Fruit fly (Drosophila melanogaster) whole organism, wandering third instar larva: Measurements from ENCODE around the gene Set8.

Experiments used
- Abd-B ChIP-seq: fragments of >200 bp; optimal IDR thresholded peaks from 2 replicates; lab custom pipeline; 2017; ENCODE audit warnings: missing biosample characterization, missing genetic modification characterization
- CG9705 ChIP-seq: fragments of 200-800 bp; sonication (Bioruptor generic); optimal IDR thresholded peaks from 2 replicates; lab custom pipeline; 2018; ENCODE audit warnings: missing biosample characterization, mild to moderate bottlenecking, missing genetic modification characterization
- CrebA ChIP-seq: fragments of 200-800 bp; sonication (Bioruptor generic); optimal IDR thresholded peaks from 2 replicates; lab custom pipeline; 2016; ENCODE audit warnings: missing biosample characterization, mild to moderate bottlenecking, missing genetic modification characterization, borderline replicate concordance
- Dfd ChIP-seq: fragments of >200 bp; optimal IDR thresholded peaks from 2 replicates; lab custom pipeline; 2017; ENCODE audit warnings: missing biosample characterization, missing genetic modification characterization
- Dif ChIP-seq: fragments of 200-275, 200-300 bp; sonication (Bioruptor generic); optimal IDR thresholded peaks from 2 replicates; lab custom pipeline; 2018; ENCODE audit warnings: missing biosample characterization, missing genetic modification characterization; ENCODE audit not compliant: partially characterized antibody
- GATAd ChIP-seq: sonication (Bioruptor generic); optimal IDR thresholded peaks from 2 replicates; lab custom pipeline; 2016; ENCODE audit warnings: missing biosample characterization, missing genetic modification characterization
- HLH106 ChIP-seq: fragments of 200-800 bp; optimal IDR thresholded peaks from 3 replicates; lab custom pipeline; 2019; ENCODE audit warnings: missing biosample characterization, mild to moderate bottlenecking, missing genetic modification characterization, moderate library complexity
- Hnf4 ChIP-seq: fragments of 200-800 bp; sonication (Bioruptor generic); optimal IDR thresholded peaks from 2 replicates; lab custom pipeline; 2016; ENCODE audit warnings: missing biosample characterization, mild to moderate bottlenecking, missing genetic modification characterization
- Hr78 ChIP-seq: fragments of >200 bp; optimal IDR thresholded peaks from 2 replicates; lab custom pipeline; 2017; ENCODE audit warnings: missing biosample characterization, missing genetic modification characterization
- Hr83 ChIP-seq: fragments of 200-300 bp; sonication (Bioruptor generic); optimal IDR thresholded peaks from 2 replicates; lab custom pipeline; 2016; ENCODE audit warnings: missing biosample characterization, mild to moderate bottlenecking, missing genetic modification characterization, moderate library complexity; ENCODE audit not compliant: poor library complexity, severe bottlenecking
- Jra ChIP-seq: sonication (Bioruptor generic); optimal IDR thresholded peaks from 2 replicates; lab custom pipeline; 2016; ENCODE audit warnings: missing biosample characterization, missing genetic modification characterization
- Mio ChIP-seq: sonication (Bioruptor generic); optimal IDR thresholded peaks from 2 replicates; lab custom pipeline; 2016; ENCODE audit warnings: missing biosample characterization, missing genetic modification characterization
- Myc ChIP-seq: fragments of >200 bp; optimal IDR thresholded peaks from 2 replicates; lab custom pipeline; 2017
- OdsH ChIP-seq: fragments of 200-800 bp; sonication (Bioruptor generic); optimal IDR thresholded peaks from 2 replicates; lab custom pipeline; 2016; ENCODE audit warnings: missing biosample characterization, mild to moderate bottlenecking, missing genetic modification characterization
- Rel ChIP-seq, 2 experiments: fragments of 200-800 bp; sonication (Bioruptor generic) in 1 of 2; optimal IDR thresholded peaks; 2 replicates in 1 of 2; 3 replicates in 1 of 2; lab custom pipeline; 2016 to 2019; ENCODE audit warnings: mild to moderate bottlenecking in 2 of 2, missing biosample characterization in 2 of 2, missing genetic modification characterization in 2 of 2, moderate library complexity in 1 of 2
- Sp1 ChIP-seq: fragments of 200-800 bp; sonication (Bioruptor generic); optimal IDR thresholded peaks from 3 replicates; lab custom pipeline; 2019; ENCODE audit warnings: missing biosample characterization, mild to moderate bottlenecking, missing genetic modification characterization, moderate library complexity
- Vsx2 ChIP-seq: fragments of 200-300, 225-300 bp; sonication (Bioruptor generic); optimal IDR thresholded peaks from 2 replicates; lab custom pipeline; 2018; ENCODE audit warnings: missing biosample characterization, missing genetic modification characterization; ENCODE audit not compliant: partially characterized antibody
- br ChIP-seq: fragments of 200-800 bp; sonication (Bioruptor generic); optimal IDR thresholded peaks from 2 replicates; lab custom pipeline; 2016; ENCODE audit warnings: missing biosample characterization, missing genetic modification characterization
- brk ChIP-seq: fragments of 200-800 bp; sonication (Bioruptor generic); optimal IDR thresholded peaks from 2 replicates; lab custom pipeline; 2016; ENCODE audit warnings: missing biosample characterization, mild to moderate bottlenecking, missing genetic modification characterization
- dl ChIP-seq, 2 experiments: fragments of 175-275, 200-275 bp in 1 of 2; fragments of 200-275 bp in 1 of 2; sonication (Bioruptor generic); optimal IDR thresholded peaks; lab custom pipeline; 2018; ENCODE audit warnings: mild to moderate bottlenecking in 2 of 2, missing biosample characterization in 2 of 2, missing genetic modification characterization in 2 of 2, moderate library complexity in 2 of 2; ENCODE audit not compliant: partially characterized antibody in 2 of 2, insufficient read depth in 1 of 2
- dmrt93B ChIP-seq: fragments of 200-800 bp; sonication (Bioruptor generic); optimal IDR thresholded peaks from 2 replicates; lab custom pipeline; 2018; ENCODE audit warnings: missing biosample characterization, mild to moderate bottlenecking, missing genetic modification characterization
- dsf ChIP-seq: sonication (Bioruptor generic); optimal IDR thresholded peaks from 2 replicates; lab custom pipeline; 2016; ENCODE audit warnings: missing biosample characterization, missing genetic modification characterization, borderline replicate concordance
- ey ChIP-seq: fragments of 200-800 bp; sonication (Bioruptor generic); optimal IDR thresholded peaks from 2 replicates; lab custom pipeline; 2016; ENCODE audit warnings: missing biosample characterization, missing genetic modification characterization
- foxo ChIP-seq, 2 experiments: fragments of 200-800 bp; sonication (Bioruptor generic); optimal IDR thresholded peaks; 2 replicates in 1 of 2; 3 replicates in 1 of 2; lab custom pipeline; 2016 to 2017; ENCODE audit warnings: missing biosample characterization in 2 of 2, missing genetic modification characterization in 2 of 2
- fru ChIP-seq: fragments of 200-800 bp; sonication (Bioruptor generic); optimal IDR thresholded peaks from 3 replicates; lab custom pipeline; 2016; ENCODE audit warnings: missing biosample characterization, mild to moderate bottlenecking, missing genetic modification characterization
- h ChIP-seq: fragments of 200-800 bp; sonication (Bioruptor generic); optimal IDR thresholded peaks from 3 replicates; lab custom pipeline; 2016; ENCODE audit warnings: missing biosample characterization, mild to moderate bottlenecking, missing genetic modification characterization
- jim ChIP-seq: fragments of 175-275, 200-325 bp; sonication (Bioruptor generic); optimal IDR thresholded peaks from 2 replicates; lab custom pipeline; 2016; ENCODE audit warnings: missing biosample characterization, mild to moderate bottlenecking, missing genetic modification characterization
- psq ChIP-seq: fragments of 200-800 bp; sonication (Bioruptor generic); optimal IDR thresholded peaks from 3 replicates; lab custom pipeline; 2017; ENCODE audit warnings: missing biosample characterization, mild to moderate bottlenecking, missing genetic modification characterization, moderate library complexity
- rgr ChIP-seq: fragments of 200-800 bp; sonication (Bioruptor generic); optimal IDR thresholded peaks from 3 replicates; lab custom pipeline; 2016; ENCODE audit warnings: missing biosample characterization, mild to moderate bottlenecking, missing genetic modification characterization
- sage ChIP-seq: fragments of 200-800 bp; sonication (Bioruptor generic); optimal IDR thresholded peaks from 2 replicates; lab custom pipeline; 2016; ENCODE audit warnings: missing biosample characterization, mild to moderate bottlenecking, missing genetic modification characterization
- sv ChIP-seq: fragments of 200-800 bp; sonication (Bioruptor generic); optimal IDR thresholded peaks from 3 replicates; lab custom pipeline; 2016; ENCODE audit warnings: missing biosample characterization, missing genetic modification characterization
- tai ChIP-seq: sonication (Bioruptor generic); optimal IDR thresholded peaks from 2 replicates; lab custom pipeline; 2016; ENCODE audit warnings: missing biosample characterization, missing genetic modification characterization
- usp ChIP-seq: fragments of >200 bp; optimal IDR thresholded peaks from 2 replicates; lab custom pipeline; 2017; ENCODE audit warnings: missing biosample characterization, missing genetic modification characterization
- woc ChIP-seq: sonication (Bioruptor generic); optimal IDR thresholded peaks from 2 replicates; lab custom pipeline; 2016; ENCODE audit warnings: missing biosample characterization, mild to moderate bottlenecking, missing genetic modification characterization

Gene Set8

DNA sequence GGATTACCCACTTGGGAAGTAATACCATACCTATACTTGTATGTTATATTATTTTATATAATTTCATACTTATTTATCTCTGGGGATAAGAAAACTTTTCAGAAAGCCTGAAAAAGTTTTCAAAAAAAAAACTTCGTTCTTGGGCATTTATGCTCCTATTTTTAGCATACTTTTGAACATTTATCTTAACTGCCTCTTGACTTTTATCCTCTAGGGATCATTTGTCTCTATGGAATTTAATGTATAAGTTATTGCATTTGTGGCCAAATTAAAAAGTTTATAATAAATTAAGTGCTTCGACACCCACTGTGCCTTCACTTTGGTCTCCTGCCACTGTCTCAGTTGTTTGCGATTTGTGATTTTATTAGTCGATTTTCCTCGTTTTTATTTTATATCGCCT, 35.5 kb upstream of the Set8 start:
- TF ChIP-seq Dif (GFP tag; lab: Kevin White, UChicago) = no peak
- peak; percentile 13 for TF ChIP-seq OdsH (GFP tag; lab: Kevin White, UChicago)
- no peak for TF ChIP-seq brk (GFP tag; lab: Kevin White, UChicago)
- TF ChIP-seq Sp1 (GFP tag; lab: Kevin White, UChicago) = peak; percentile 11
- TF ChIP-seq HLH106 (tag; lab: Kevin White, UChicago) = peak; percentile 10
- TF ChIP-seq br (GFP tag; lab: Kevin White, UChicago) = no peak

DNA sequence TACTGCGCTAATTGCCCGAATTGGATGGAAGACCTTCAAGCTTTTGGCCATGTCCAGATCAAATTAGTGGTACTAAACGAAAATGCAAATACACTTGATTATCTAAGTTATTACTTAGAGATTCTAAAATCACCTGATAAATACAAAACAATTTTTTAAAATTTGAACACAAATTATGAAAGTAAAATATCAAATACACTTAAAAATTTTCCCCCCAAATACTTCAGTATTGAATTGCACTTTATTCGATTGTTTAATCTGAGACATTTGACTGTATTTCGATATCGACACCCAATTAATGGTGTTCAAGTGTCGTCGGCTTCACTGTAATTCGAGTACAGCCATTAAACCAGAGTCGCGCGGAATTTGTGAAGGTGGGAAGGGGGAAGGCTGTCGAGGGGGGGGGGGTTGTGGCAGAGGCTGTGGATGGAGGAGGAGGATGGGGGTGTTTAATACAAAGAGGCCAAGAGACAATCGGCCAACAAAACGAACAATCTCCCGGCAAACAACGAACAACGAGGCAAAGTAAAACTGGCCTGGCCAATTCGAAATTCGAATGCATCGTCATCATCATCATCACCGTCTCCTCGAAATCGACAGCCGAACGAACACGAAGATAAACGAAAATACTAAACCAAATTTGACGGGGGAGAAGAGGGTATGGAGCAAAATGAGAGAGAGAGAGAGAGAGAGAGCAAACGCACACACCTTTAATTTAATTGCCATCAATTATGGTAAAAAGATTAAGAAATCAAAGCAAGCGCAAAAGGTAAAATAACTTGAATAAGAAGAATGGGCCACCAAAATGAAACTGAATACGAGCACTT, 33.4 kb upstream of the Set8 start:
- TF ChIP-seq psq (GFP tag; lab: Kevin White, UChicago) (no peak), HLH106 (tag; lab: Kevin White, UChicago) (peak; percentile 15), Dfd (GFP tag; lab: Kevin White, UChicago) (no peak), jim (GFP tag; lab: Kevin White, UChicago) (no peak), CG9705 (GFP tag; lab: Kevin White, UChicago) (no peak), tai (GFP tag; lab: Kevin White, UChicago) (no peak), sage (GFP tag; lab: Kevin White, UChicago) (no peak), dsf (GFP tag; lab: Kevin White, UChicago) (no peak), Sp1 (GFP tag; lab: Kevin White, UChicago) (no peak), Dif (GFP tag; lab: Kevin White, UChicago) (peak; percentile 48), Hr83 (no peak), woc (GFP tag; lab: Kevin White, UChicago) (no peak), ey (no peak), Jra (GFP tag; lab: Kevin White, UChicago) (no peak), foxo (GFP tag; optimal IDR thresholded peaks at IDR 0.05; lab: Kevin White, UChicago) (no peak), Abd-B (no peak), GATAd (no peak), OdsH (GFP tag; lab: Kevin White, UChicago) (no peak), Myc (lab: Kevin White, UChicago) (no peak), Hnf4 (GFP tag; lab: Kevin White, UChicago) (no peak), Vsx2 (GFP tag; lab: Kevin White, UChicago) (peak; percentile 64)

DNA sequence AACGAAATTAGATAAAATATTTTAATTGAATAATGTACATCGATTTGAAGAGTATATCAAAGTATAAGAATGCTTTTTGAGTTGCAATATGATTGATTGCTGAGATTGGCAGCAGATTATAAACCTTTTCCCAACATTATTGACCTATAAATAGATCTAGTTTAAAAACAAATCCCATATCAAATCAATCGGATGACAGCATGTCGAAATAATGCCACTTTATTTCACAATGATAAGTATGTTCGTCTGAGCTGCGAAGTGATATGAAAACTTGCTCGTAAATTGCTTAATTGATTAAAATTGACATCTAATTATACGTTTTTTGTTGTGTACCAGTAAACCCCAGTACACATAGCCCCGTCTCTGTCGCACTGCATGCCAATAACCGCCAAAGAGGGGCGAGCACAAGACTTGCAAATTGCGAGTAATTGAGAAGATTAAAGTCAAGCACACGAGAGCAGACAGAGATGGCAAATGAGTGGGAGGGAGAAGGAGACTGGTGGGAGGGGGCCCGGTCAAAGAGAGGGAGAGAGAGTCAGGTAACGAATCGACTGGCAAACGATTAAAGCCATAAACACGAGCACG, 32.7 kb upstream of the Set8 start:
- TF ChIP-seq Dfd (GFP tag; lab: Kevin White, UChicago) = no peak
- peak; percentile 86 for TF ChIP-seq ey
- peak in 1 of 2 experiments; percentile 65 for TF ChIP-seq foxo (GFP tag; optimal IDR thresholded peaks at IDR 0.05; lab: Kevin White, UChicago)
- TF ChIP-seq Rel (GFP tag; optimal IDR thresholded peaks at IDR 0.05; lab: Kevin White, UChicago) = no peak
- peak; percentile 84 for TF ChIP-seq Rel (tag; optimal IDR thresholded peaks at IDR 0.05; lab: Kevin White, UChicago)
- no peak for TF ChIP-seq jim (GFP tag; lab: Kevin White, UChicago)
- no peak for TF ChIP-seq Abd-B
- peak; percentile 3 for TF ChIP-seq Jra (GFP tag; lab: Kevin White, UChicago)
- no peak for TF ChIP-seq usp
- peak; percentile 88 for TF ChIP-seq Vsx2 (GFP tag; lab: Kevin White, UChicago)
- TF ChIP-seq sage (GFP tag; lab: Kevin White, UChicago) = peak; percentile 11
- no peak for TF ChIP-seq CrebA (GFP tag; lab: Kevin White, UChicago)
- TF ChIP-seq br (GFP tag; lab: Kevin White, UChicago) = peak; percentile 78
- TF ChIP-seq rgr (GFP tag; lab: Kevin White, UChicago) = peak; percentile 67
- TF ChIP-seq fru (GFP tag; lab: Kevin White, UChicago) = peak; percentile 83
- peak; percentile 17 for TF ChIP-seq Mio (GFP tag; lab: Kevin White, UChicago)
- TF ChIP-seq Hr78 (GFP tag; lab: Kevin White, UChicago) = no peak
- TF ChIP-seq Dif (GFP tag; lab: Kevin White, UChicago) = peak; percentile 96
- peak; percentile 59 for TF ChIP-seq woc (GFP tag; lab: Kevin White, UChicago)
- TF ChIP-seq CG9705 (GFP tag; lab: Kevin White, UChicago) = no peak
- TF ChIP-seq brk (GFP tag; lab: Kevin White, UChicago) = no peak
- TF ChIP-seq psq (GFP tag; lab: Kevin White, UChicago) = peak; percentile 63
- peak; percentile 2 for TF ChIP-seq dsf (GFP tag; lab: Kevin White, UChicago)
- TF ChIP-seq Hr83 = peak; percentile 77
- peak; percentile 57 for TF ChIP-seq dmrt93B (GFP tag; lab: Kevin White, UChicago)
- peak; percentile 75 for TF ChIP-seq Sp1 (GFP tag; lab: Kevin White, UChicago)
- TF ChIP-seq OdsH (GFP tag; lab: Kevin White, UChicago) = peak; percentile 67
- TF ChIP-seq GATAd = no peak
- TF ChIP-seq tai (GFP tag; lab: Kevin White, UChicago) = peak; percentile 73
- peak; percentile 39 for TF ChIP-seq Hnf4 (GFP tag; lab: Kevin White, UChicago)
- peak; percentile 78 for TF ChIP-seq HLH106 (tag; lab: Kevin White, UChicago)
- peak; percentile 49 for TF ChIP-seq sv (GFP tag; lab: Kevin White, UChicago)
- peak; percentile 73 to 88 for TF ChIP-seq dl (GFP tag; optimal IDR thresholded peaks at IDR 0.05; lab: Kevin White, UChicago; ENCODE audit: insufficient read depth in 1 of 2, partially characterized antibody in 2 of 2)
- TF ChIP-seq h (GFP tag; lab: Kevin White, UChicago) = peak; percentile 85
- TF ChIP-seq Myc (lab: Kevin White, UChicago) = no peak
